Worm (Caenorhabditis elegans) whole organism, L1 larva: ENCODE results near the gene gtf-2H2C.
A peak's percentile ranks its signal among the peaks of the same experiment; 100 is the strongest.

ENCODE experiments used
- C04F5.9 ChIP-seq: sonication (generic microtip); optimal IDR thresholded peaks from 2 replicates; lab custom pipeline; 2016; ENCODE audit warnings: missing genetic modification characterization, missing compliant biosample characterization
- C16A3.4 ChIP-seq: fragments of 150-350 bp; optimal IDR thresholded peaks from 2 replicates; lab custom pipeline; 2014; ENCODE audit warnings: missing biosample characterization, missing genetic modification characterization
- F16B12.6 ChIP-seq: fragments of 150-350 bp; optimal IDR thresholded peaks from 2 replicates; lab custom pipeline; 2014; ENCODE audit warnings: missing biosample characterization, missing genetic modification characterization
- aha-1 ChIP-seq: fragments of 150-350 bp; optimal IDR thresholded peaks from 2 replicates; lab custom pipeline; 2014; ENCODE audit warnings: missing biosample characterization, missing genetic modification characterization
- alr-1 ChIP-seq: fragments of 200-800 bp; sonication (Bioruptor generic); optimal IDR thresholded peaks from 2 replicates; lab custom pipeline; 2018; ENCODE audit warnings: borderline replicate concordance, mild to moderate bottlenecking, missing genetic modification characterization, missing compliant biosample characterization
- aly-2 ChIP-seq: fragments of 150-350 bp; optimal IDR thresholded peaks from 2 replicates; lab custom pipeline; 2014; ENCODE audit warnings: missing biosample characterization, missing genetic modification characterization
- blmp-1 ChIP-seq: fragments of 150-350 bp; optimal IDR thresholded peaks from 2 replicates; lab custom pipeline; 2014; ENCODE audit warnings: missing biosample characterization, missing genetic modification characterization
- ceh-82 ChIP-seq, 3 experiments: fragments of 150-350 bp in 1 of 3; sonication (generic microtip) in 2 of 3; optimal IDR thresholded peaks; 2 replicates each; lab custom pipeline; 2014 to 2017; ENCODE audit warnings: missing biosample characterization in 3 of 3, missing genetic modification characterization in 3 of 3
- ceh-88 ChIP-seq: fragments of 200-800 bp; sonication (Bioruptor generic); IDR thresholded peaks from 2 replicates; pipeline ENCODE4 v1.3.6; 2022; ENCODE audit warnings: missing genetic modification characterization, missing compliant biosample characterization
- dpl-1 ChIP-seq, 3 experiments: fragments of 150-350 bp in 2 of 3; sonication (generic microtip) in 1 of 3; optimal IDR thresholded peaks; 2 replicates each; lab custom pipeline; 2014 to 2017; ENCODE audit warnings: missing biosample characterization in 3 of 3, missing genetic modification characterization in 3 of 3, missing genetic modification reagents in 3 of 3
- dsc-1 ChIP-seq: sonication (generic microtip); optimal IDR thresholded peaks from 2 replicates; lab custom pipeline; 2016; ENCODE audit warnings: mild to moderate bottlenecking, missing genetic modification characterization, missing compliant biosample characterization
- efl-3 ChIP-seq: fragments of 200-800 bp; sonication (Bioruptor generic); optimal IDR thresholded peaks from 2 replicates; lab custom pipeline; 2018; ENCODE audit warnings: mild to moderate bottlenecking, missing genetic modification characterization, missing compliant biosample characterization
- egl-13 ChIP-seq: sonication (generic microtip); optimal IDR thresholded peaks from 2 replicates; lab custom pipeline; 2016; ENCODE audit warnings: missing genotype, missing genetic modification reagents, missing genetic modification characterization, missing compliant biosample characterization
- elt-2 ChIP-seq: sonication (generic microtip); optimal IDR thresholded peaks from 2 replicates; lab custom pipeline; 2016; ENCODE audit warnings: missing genetic modification characterization, mild to moderate bottlenecking, inconsistent platforms, missing compliant biosample characterization, missing genetic modification reagents
- fkh-4 ChIP-seq: sonication (generic microtip); optimal IDR thresholded peaks from 2 replicates; lab custom pipeline; 2016; ENCODE audit warnings: missing compliant biosample characterization, missing genetic modification characterization, borderline replicate concordance
- grh-1 ChIP-seq: fragments of 200-800 bp; sonication (Bioruptor generic); IDR thresholded peaks from 2 replicates; pipeline ENCODE4 v1.3.6; 2022; ENCODE audit warnings: missing genetic modification reagents, missing genetic modification characterization, missing compliant biosample characterization
- hlh-4 ChIP-seq: sonication (generic microtip); optimal IDR thresholded peaks from 2 replicates; lab custom pipeline; 2016; ENCODE audit warnings: mild to moderate bottlenecking, missing genetic modification characterization, missing compliant biosample characterization
- hpl-2 ChIP-seq: fragments of 150-350 bp; optimal IDR thresholded peaks from 2 replicates; lab custom pipeline; 2014; ENCODE audit warnings: missing biosample characterization, missing genetic modification reagents, missing genetic modification characterization
- lin-13 ChIP-seq: fragments of 150-350 bp; optimal IDR thresholded peaks from 2 replicates; lab custom pipeline; 2014; ENCODE audit warnings: missing biosample characterization, missing genetic modification reagents, missing genetic modification characterization
- lin-14 ChIP-seq: fragments of 200-800 bp; sonication (Bioruptor generic); optimal IDR thresholded peaks from 2 replicates; lab custom pipeline; 2018; ENCODE audit warnings: mild to moderate bottlenecking, missing genetic modification characterization, moderate library complexity, missing compliant biosample characterization
- lin-35 ChIP-seq, 2 experiments: fragments of 150-350 bp; optimal IDR thresholded peaks; 2 replicates each; lab custom pipeline; 2014; ENCODE audit warnings: missing biosample characterization in 2 of 2, missing genetic modification characterization in 2 of 2, missing genetic modification reagents in 2 of 2
- lin-39 ChIP-seq: fragments of 150-350 bp; optimal IDR thresholded peaks from 2 replicates; lab custom pipeline; 2014; ENCODE audit warnings: missing biosample characterization, missing genetic modification reagents, missing genetic modification characterization
- lir-3 ChIP-seq: sonication (generic microtip); optimal IDR thresholded peaks from 2 replicates; lab custom pipeline; 2016; ENCODE audit warnings: mild to moderate bottlenecking, missing genetic modification characterization, moderate library complexity, missing compliant biosample characterization; ENCODE audit not compliant: poor library complexity
- lsy-2 ChIP-seq, 2 experiments: fragments of 150-350 bp; optimal IDR thresholded peaks; 2 replicates each; lab custom pipeline; 2014; ENCODE audit warnings: missing biosample characterization in 2 of 2, missing genetic modification characterization in 2 of 2
- mdl-1 ChIP-seq, 2 experiments: fragments of 150-350 bp; optimal IDR thresholded peaks; 2 replicates each; lab custom pipeline; 2014 to 2017; ENCODE audit warnings: missing biosample characterization in 2 of 2, missing genetic modification characterization in 2 of 2, inconsistent platforms in 1 of 2
- mep-1 ChIP-seq: fragments of 150-350 bp; optimal IDR thresholded peaks from 2 replicates; lab custom pipeline; 2014; ENCODE audit warnings: missing biosample characterization, missing genetic modification characterization
- nhr-19 ChIP-seq: fragments of 200-800 bp; sonication (Bioruptor generic); conservative IDR thresholded peaks from 2 replicates; pipeline ENCODE4 v1.3.6; 2022; ENCODE audit warnings: missing genetic modification characterization, missing compliant biosample characterization
- nhr-28 ChIP-seq: fragments of 150-350 bp; optimal IDR thresholded peaks from 2 replicates; lab custom pipeline; 2014; ENCODE audit warnings: missing biosample characterization, missing genetic modification characterization
- nhr-47 ChIP-seq: sonication (generic microtip); optimal IDR thresholded peaks from 2 replicates; lab custom pipeline; 2016; ENCODE audit warnings: mild to moderate bottlenecking, missing genetic modification characterization, moderate library complexity, missing compliant biosample characterization
- nhr-77 ChIP-seq: fragments of 150-350 bp; optimal IDR thresholded peaks from 2 replicates; lab custom pipeline; 2014; ENCODE audit warnings: missing biosample characterization, missing genetic modification characterization
- nhr-84 ChIP-seq: sonication (generic microtip); optimal IDR thresholded peaks from 2 replicates; lab custom pipeline; 2017; ENCODE audit warnings: missing biosample characterization, missing genetic modification characterization
- nhr-85 ChIP-seq: sonication (generic microtip); peaks from one replicate; lab custom pipeline; 2016; ENCODE audit warnings: missing genetic modification characterization, inconsistent platforms, missing compliant biosample characterization
- pag-3 ChIP-seq: sonication (generic microtip); optimal IDR thresholded peaks from 2 replicates; lab custom pipeline; 2017; ENCODE audit warnings: missing genetic modification characterization, mild to moderate bottlenecking, missing compliant biosample characterization, antibody characterized with exemption, borderline replicate concordance; ENCODE audit not compliant: insufficient read depth
- pax-3 ChIP-seq: fragments of 200-800 bp; sonication (Bioruptor generic); optimal IDR thresholded peaks from 2 replicates; lab custom pipeline; 2018; ENCODE audit warnings: mild to moderate bottlenecking, missing genetic modification characterization, moderate library complexity, missing compliant biosample characterization
- pqm-1 ChIP-seq: sonication (generic microtip); optimal IDR thresholded peaks from 3 replicates; lab custom pipeline; 2017; ENCODE audit warnings: missing biosample characterization, missing genetic modification characterization
- snu-23 ChIP-seq: sonication (generic microtip); optimal IDR thresholded peaks from 2 replicates; lab custom pipeline; 2016; ENCODE audit warnings: missing genetic modification characterization, missing compliant biosample characterization
- sox-4 ChIP-seq: sonication (generic microtip); optimal IDR thresholded peaks from 2 replicates; lab custom pipeline; 2016; ENCODE audit warnings: missing genetic modification characterization, missing compliant biosample characterization
- tbx-2 ChIP-seq: sonication (generic microtip); optimal IDR thresholded peaks from 2 replicates; lab custom pipeline; 2016; ENCODE audit warnings: missing genetic modification characterization, missing compliant biosample characterization
- unc-62 ChIP-seq: fragments of 150-350 bp; optimal IDR thresholded peaks from 2 replicates; lab custom pipeline; 2014; ENCODE audit warnings: missing biosample characterization, missing genetic modification reagents, missing genetic modification characterization
- unc-98 ChIP-seq: fragments of 200-800 bp; sonication (Bioruptor generic); IDR thresholded peaks from 2 replicates; pipeline ENCODE4 v1.3.6; 2022; ENCODE audit warnings: missing genetic modification characterization, missing compliant biosample characterization
- zag-1 ChIP-seq: fragments of 150-350 bp; optimal IDR thresholded peaks from 2 replicates; lab custom pipeline; 2014; ENCODE audit warnings: missing biosample characterization, missing genetic modification characterization

Gene gtf-2H2C

DNA sequence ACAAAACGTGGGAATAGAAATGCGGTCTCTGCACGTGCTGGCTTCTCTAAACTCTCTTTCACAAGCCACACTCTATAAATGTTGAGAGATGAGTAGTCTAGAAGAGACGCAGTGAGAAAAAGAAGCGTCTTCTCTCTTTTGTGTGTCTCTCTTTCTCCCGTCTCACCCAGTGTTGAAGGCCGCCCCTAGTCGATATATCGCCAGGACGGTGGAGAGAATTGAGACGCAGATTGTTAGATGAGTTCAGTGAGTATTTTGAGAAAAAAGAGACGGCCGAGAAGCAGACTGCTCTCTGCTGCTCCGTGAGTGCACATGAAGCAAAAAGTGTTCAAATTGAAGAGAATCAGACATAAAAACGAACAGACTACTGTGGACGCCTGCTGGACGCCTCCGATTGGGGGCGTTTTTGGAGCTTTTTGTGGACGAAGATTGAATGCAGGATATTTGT lies 6.0 kb upstream of the gtf-2H2C start (continued):
- TF ChIP-seq unc-98 (GFP tag; lab: Robert Waterston, UW) (no peak; the same call in 1 of the 2 replicates), hpl-2 (GFP tag; lab: Kevin White, UChicago) (no peak), lsy-2 (tag; optimal IDR thresholded peaks at IDR 0.05; lab: Kevin White, UChicago) (peak; percentile 90 to 94), mdl-1 (tag; optimal IDR thresholded peaks at IDR 0.05; lab: Kevin White, UChicago) (peak; percentile 88 to 97), ceh-82 (tag; optimal IDR thresholded peaks at IDR 0.05; lab: Kevin White, UChicago) (peak; percentile 80 to 88 (median 82)), F16B12.6 (tag; lab: Kevin White, UChicago) (peak; percentile 65), grh-1 (GFP tag; lab: Robert Waterston, UW) (peak; percentile 60), nhr-77 (peak; percentile 90), pag-3 (tag; lab: Kevin White, UChicago) (no peak), lin-35 (GFP tag; optimal IDR thresholded peaks at IDR 0.05; lab: Kevin White, UChicago) (peak; percentile 80), lin-13 (GFP tag; lab: Kevin White, UChicago) (peak; percentile 85), hlh-4 (no peak), pqm-1 (tag; lab: Kevin White, UChicago) (no peak), fkh-4 (tag; lab: Kevin White, UChicago) (peak; percentile 52), zag-1 (tag; lab: Kevin White, UChicago) (peak; percentile 28), dsc-1 (tag; lab: Kevin White, UChicago) (peak; percentile 92), pax-3 (tag; lab: Kevin White, UChicago) (peak; percentile 53), ceh-88 (GFP tag; lab: Robert Waterston, UW) (no peak; the same call in 1 of the 2 replicates), nhr-85 (peak; percentile 93), aha-1 (tag; lab: Kevin White, UChicago) (no peak), nhr-19 (GFP tag; lab: Robert Waterston, UW) (peak; percentile 86), aly-2 (tag; lab: Kevin White, UChicago) (peak; percentile 78), dpl-1 (GFP tag; optimal IDR thresholded peaks at IDR 0.05; lab: Kevin White, UChicago) (peak; percentile 73 to 76 (median 73)), nhr-28 (tag; lab: Kevin White, UChicago) (no peak), unc-62 (no peak), egl-13 (peak; percentile 76), nhr-47 (tag; lab: Kevin White, UChicago) (peak; percentile 94), lir-3 (tag; lab: Kevin White, UChicago) (peak; percentile 80), mep-1 (tag; lab: Kevin White, UChicago) (peak; percentile 83), snu-23 (GFP tag; lab: Kevin White, UChicago) (peak; percentile 95), efl-3 (GFP tag; lab: Kevin White, UChicago) (no peak), C16A3.4 (no peak), nhr-84 (tag; lab: Kevin White, UChicago) (no peak), C04F5.9 (tag; lab: Kevin White, UChicago) (no peak), lin-39 (peak; percentile 71), sox-4 (peak; percentile 26), tbx-2 (tag; lab: Kevin White, UChicago) (peak; percentile 94), alr-1 (tag; lab: Kevin White, UChicago) (no peak), lin-14 (peak; percentile 99), elt-2 (tag; lab: Kevin White, UChicago) (peak; percentile 68), blmp-1 (peak; percentile 66)

DNA sequence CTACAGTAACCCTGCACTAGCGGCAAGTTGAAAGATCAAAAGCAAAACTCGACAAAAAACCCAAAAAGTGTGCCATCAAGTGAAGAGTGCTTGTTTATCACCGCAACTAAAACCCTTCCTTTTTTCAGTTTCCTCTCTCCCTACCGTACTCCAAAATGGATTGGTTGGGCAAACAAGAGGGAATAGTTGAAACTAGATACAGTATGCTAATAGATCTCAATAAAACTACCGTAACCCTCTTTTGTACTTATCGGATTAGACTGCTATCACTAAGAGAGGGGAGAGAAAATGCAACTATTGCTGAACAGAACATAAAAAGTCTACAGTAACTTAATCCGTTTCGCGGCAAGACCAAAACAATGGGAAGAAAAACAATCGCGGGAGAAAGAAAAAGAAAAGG lies 4.8 kb upstream of the gtf-2H2C start:
- TF ChIP-seq nhr-28 (tag; lab: Kevin White, UChicago) (no peak), lsy-2 (tag; optimal IDR thresholded peaks at IDR 0.05; lab: Kevin White, UChicago) (peak in 1 of 2 experiments; percentile 49), ceh-88 (GFP tag; lab: Robert Waterston, UW) (no peak), lin-35 (GFP tag; optimal IDR thresholded peaks at IDR 0.05; lab: Kevin White, UChicago) (peak in 1 of 2 experiments; percentile 6), blmp-1 (peak; percentile 8)
